Worm (Caenorhabditis elegans) whole organism, L1 larva: ENCODE results near the gene R05G6.4.

ENCODE experiments used
- C04F5.9 ChIP-seq: sonication (generic microtip); optimal IDR thresholded peaks from 2 replicates; lab custom pipeline; 2016; ENCODE audit warnings: missing genetic modification characterization, missing compliant biosample characterization
- C34B4.2 ChIP-seq: sonication (generic microtip); optimal IDR thresholded peaks from 2 replicates; lab custom pipeline; 2017; ENCODE audit warnings: mild to moderate bottlenecking, missing genetic modification characterization, missing compliant biosample characterization
- aha-1 ChIP-seq: fragments of 150-350 bp; optimal IDR thresholded peaks from 2 replicates; lab custom pipeline; 2014; ENCODE audit warnings: missing biosample characterization, missing genetic modification characterization
- alr-1 ChIP-seq: fragments of 200-800 bp; sonication (Bioruptor generic); optimal IDR thresholded peaks from 2 replicates; lab custom pipeline; 2018; ENCODE audit warnings: borderline replicate concordance, mild to moderate bottlenecking, missing genetic modification characterization, missing compliant biosample characterization
- ceh-63 ChIP-seq: fragments of 200-800 bp; sonication (Bioruptor generic); optimal IDR thresholded peaks from 2 replicates; lab custom pipeline; 2018; ENCODE audit warnings: mild to moderate bottlenecking, missing genetic modification characterization, missing compliant biosample characterization
- ceh-8 ChIP-seq: fragments of 200-800 bp; sonication (Bioruptor generic); optimal IDR thresholded peaks from 2 replicates; lab custom pipeline; 2018; ENCODE audit warnings: mild to moderate bottlenecking, missing genetic modification characterization, moderate library complexity, missing compliant biosample characterization
- ceh-82 ChIP-seq, 3 experiments: fragments of 150-350 bp in 1 of 3; sonication (generic microtip) in 2 of 3; optimal IDR thresholded peaks; 2 replicates each; lab custom pipeline; 2014 to 2017; ENCODE audit warnings: missing biosample characterization in 3 of 3, missing genetic modification characterization in 3 of 3
- ceh-90 ChIP-seq: sonication (generic microtip); optimal IDR thresholded peaks from 2 replicates; lab custom pipeline; 2016; ENCODE audit warnings: missing genetic modification characterization, missing compliant biosample characterization
- ces-1 ChIP-seq: fragments of 150-350 bp; optimal IDR thresholded peaks from 2 replicates; lab custom pipeline; 2014; ENCODE audit warnings: missing biosample characterization, missing genetic modification reagents, missing genetic modification characterization
- dsc-1 ChIP-seq: sonication (generic microtip); optimal IDR thresholded peaks from 2 replicates; lab custom pipeline; 2016; ENCODE audit warnings: mild to moderate bottlenecking, missing genetic modification characterization, missing compliant biosample characterization
- efl-1 ChIP-seq, 4 experiments: fragments of 150-350 bp; optimal IDR thresholded peaks in 3 of 4; peaks in 1 of 4; 1 replicate in 1 of 4; 2 replicates in 3 of 4; lab custom pipeline; 2014; ENCODE audit warnings: missing biosample characterization in 2 of 4, missing genetic modification characterization in 2 of 4, missing genetic modification reagents in 2 of 4
- egl-27 ChIP-seq, 2 experiments: fragments of 150-350 bp in 1 of 2; sonication (generic microtip); optimal IDR thresholded peaks; 3 replicates each; lab custom pipeline; 2017 to 2018; ENCODE audit warnings: missing biosample characterization in 2 of 2, missing genetic modification characterization in 2 of 2, missing genetic modification reagents in 2 of 2
- fkh-10 ChIP-seq: sonication (generic microtip); optimal IDR thresholded peaks from 2 replicates; lab custom pipeline; 2017; ENCODE audit warnings: missing biosample characterization, missing genetic modification reagents, missing genetic modification characterization
- fkh-4 ChIP-seq: sonication (generic microtip); optimal IDR thresholded peaks from 2 replicates; lab custom pipeline; 2016; ENCODE audit warnings: missing compliant biosample characterization, missing genetic modification characterization, borderline replicate concordance
- fkh-8 ChIP-seq: sonication (generic microtip); optimal IDR thresholded peaks from 2 replicates; lab custom pipeline; 2016; ENCODE audit warnings: mild to moderate bottlenecking, missing genetic modification characterization, missing compliant biosample characterization
- grh-1 ChIP-seq: fragments of 200-800 bp; sonication (Bioruptor generic); IDR thresholded peaks from 2 replicates; pipeline ENCODE4 v1.3.6; 2022; ENCODE audit warnings: missing genetic modification reagents, missing genetic modification characterization, missing compliant biosample characterization
- hlh-17 ChIP-seq: fragments of 200-800 bp; sonication (Bioruptor generic); optimal IDR thresholded peaks from 2 replicates; lab custom pipeline; 2018; ENCODE audit warnings: missing genetic modification characterization, mild to moderate bottlenecking, missing compliant biosample characterization, moderate library complexity, borderline replicate concordance
- hlh-4 ChIP-seq: sonication (generic microtip); optimal IDR thresholded peaks from 2 replicates; lab custom pipeline; 2016; ENCODE audit warnings: mild to moderate bottlenecking, missing genetic modification characterization, missing compliant biosample characterization
- hpl-2 ChIP-seq: fragments of 150-350 bp; optimal IDR thresholded peaks from 2 replicates; lab custom pipeline; 2014; ENCODE audit warnings: missing biosample characterization, missing genetic modification reagents, missing genetic modification characterization
- isw-1 ChIP-seq: fragments of 200-800 bp; sonication (Bioruptor generic); IDR thresholded peaks from 2 replicates; pipeline ENCODE4 v1.3.6; 2022; ENCODE audit warnings: missing genetic modification characterization, missing compliant biosample characterization
- lin-13 ChIP-seq: fragments of 150-350 bp; optimal IDR thresholded peaks from 2 replicates; lab custom pipeline; 2014; ENCODE audit warnings: missing biosample characterization, missing genetic modification reagents, missing genetic modification characterization
- lin-35 ChIP-seq, 2 experiments: fragments of 150-350 bp; optimal IDR thresholded peaks; 2 replicates each; lab custom pipeline; 2014; ENCODE audit warnings: missing biosample characterization in 2 of 2, missing genetic modification characterization in 2 of 2, missing genetic modification reagents in 2 of 2
- lin-39 ChIP-seq: fragments of 150-350 bp; optimal IDR thresholded peaks from 2 replicates; lab custom pipeline; 2014; ENCODE audit warnings: missing biosample characterization, missing genetic modification reagents, missing genetic modification characterization
- lir-3 ChIP-seq: sonication (generic microtip); optimal IDR thresholded peaks from 2 replicates; lab custom pipeline; 2016; ENCODE audit warnings: mild to moderate bottlenecking, missing genetic modification characterization, moderate library complexity, missing compliant biosample characterization; ENCODE audit not compliant: poor library complexity
- lsy-2 ChIP-seq, 2 experiments: fragments of 150-350 bp; optimal IDR thresholded peaks; 2 replicates each; lab custom pipeline; 2014; ENCODE audit warnings: missing biosample characterization in 2 of 2, missing genetic modification characterization in 2 of 2
- mab-9 ChIP-seq: fragments of 200-800 bp; sonication (Bioruptor generic); IDR thresholded peaks from 2 replicates; pipeline ENCODE4 v1.3.6; 2022; ENCODE audit warnings: missing genetic modification reagents, missing genetic modification characterization, missing compliant biosample characterization
- mdl-1 ChIP-seq, 2 experiments: fragments of 150-350 bp; optimal IDR thresholded peaks; 2 replicates each; lab custom pipeline; 2014 to 2017; ENCODE audit warnings: missing biosample characterization in 2 of 2, missing genetic modification characterization in 2 of 2, inconsistent platforms in 1 of 2
- mef-2 ChIP-seq: fragments of 150-350 bp; optimal IDR thresholded peaks from 2 replicates; lab custom pipeline; 2014; ENCODE audit warnings: missing biosample characterization, missing genetic modification characterization
- nhr-11 ChIP-seq: fragments of 150-350 bp; optimal IDR thresholded peaks from 2 replicates; lab custom pipeline; 2014; ENCODE audit warnings: missing biosample characterization, missing genetic modification characterization
- nhr-19 ChIP-seq: fragments of 200-800 bp; sonication (Bioruptor generic); conservative IDR thresholded peaks from 2 replicates; pipeline ENCODE4 v1.3.6; 2022; ENCODE audit warnings: missing genetic modification characterization, missing compliant biosample characterization
- nhr-20 ChIP-seq: sonication (generic microtip); optimal IDR thresholded peaks from 2 replicates; lab custom pipeline; 2016; ENCODE audit warnings: mild to moderate bottlenecking, missing genetic modification characterization, missing compliant biosample characterization
- nhr-47 ChIP-seq: sonication (generic microtip); optimal IDR thresholded peaks from 2 replicates; lab custom pipeline; 2016; ENCODE audit warnings: mild to moderate bottlenecking, missing genetic modification characterization, moderate library complexity, missing compliant biosample characterization
- nhr-71 ChIP-seq: sonication (generic microtip); optimal IDR thresholded peaks from 2 replicates; lab custom pipeline; 2016; ENCODE audit warnings: mild to moderate bottlenecking, missing genetic modification characterization, moderate library complexity, missing compliant biosample characterization
- nhr-77 ChIP-seq: fragments of 150-350 bp; optimal IDR thresholded peaks from 2 replicates; lab custom pipeline; 2014; ENCODE audit warnings: missing biosample characterization, missing genetic modification characterization
- nhr-90 ChIP-seq: sonication (generic microtip); optimal IDR thresholded peaks from 2 replicates; lab custom pipeline; 2016; ENCODE audit warnings: mild to moderate bottlenecking, missing genetic modification characterization, missing compliant biosample characterization; ENCODE audit not compliant: poor library complexity
- pax-3 ChIP-seq: fragments of 200-800 bp; sonication (Bioruptor generic); optimal IDR thresholded peaks from 2 replicates; lab custom pipeline; 2018; ENCODE audit warnings: mild to moderate bottlenecking, missing genetic modification characterization, moderate library complexity, missing compliant biosample characterization
- skn-1 ChIP-seq: fragments of 150-350 bp; optimal IDR thresholded peaks from 2 replicates; lab custom pipeline; 2014; ENCODE audit warnings: missing biosample characterization, missing genetic modification characterization
- snpc-4 ChIP-seq: fragments of 150-350 bp; optimal IDR thresholded peaks from 2 replicates; lab custom pipeline; 2014; ENCODE audit warnings: missing biosample characterization, missing genetic modification characterization
- snu-23 ChIP-seq: sonication (generic microtip); optimal IDR thresholded peaks from 2 replicates; lab custom pipeline; 2016; ENCODE audit warnings: missing genetic modification characterization, missing compliant biosample characterization
- sup-37 ChIP-seq: fragments of 200-800 bp; sonication (Bioruptor generic); optimal IDR thresholded peaks from 2 replicates; lab custom pipeline; 2018; ENCODE audit warnings: mild to moderate bottlenecking, missing genetic modification characterization, missing compliant biosample characterization
- unc-130 ChIP-seq: fragments of 150-350 bp; optimal IDR thresholded peaks from 2 replicates; lab custom pipeline; 2017; ENCODE audit warnings: missing biosample characterization, missing genetic modification characterization, inconsistent platforms
- unc-62 ChIP-seq: fragments of 150-350 bp; optimal IDR thresholded peaks from 2 replicates; lab custom pipeline; 2014; ENCODE audit warnings: missing biosample characterization, missing genetic modification reagents, missing genetic modification characterization
- unc-86 ChIP-seq: sonication (generic microtip); optimal IDR thresholded peaks from 2 replicates; lab custom pipeline; 2016; ENCODE audit warnings: missing genetic modification characterization, missing compliant biosample characterization
- unc-98 ChIP-seq: fragments of 200-800 bp; sonication (Bioruptor generic); IDR thresholded peaks from 2 replicates; pipeline ENCODE4 v1.3.6; 2022; ENCODE audit warnings: missing genetic modification characterization, missing compliant biosample characterization
- zag-1 ChIP-seq: fragments of 150-350 bp; optimal IDR thresholded peaks from 2 replicates; lab custom pipeline; 2014; ENCODE audit warnings: missing biosample characterization, missing genetic modification characterization
- zip-4 ChIP-seq: fragments of 200-800 bp; sonication (Bioruptor generic); optimal IDR thresholded peaks from 2 replicates; lab custom pipeline; 2018; ENCODE audit warnings: mild to moderate bottlenecking, missing genetic modification characterization, moderate library complexity, missing compliant biosample characterization
- ztf-11 ChIP-seq, 2 experiments: sonication (generic microtip); optimal IDR thresholded peaks; 2 replicates each; lab custom pipeline; 2016 to 2017; ENCODE audit warnings: missing genetic modification characterization in 2 of 2, missing biosample characterization in 1 of 2, missing compliant biosample characterization in 1 of 2
- ztf-4 ChIP-seq: fragments of 150-350 bp; optimal IDR thresholded peaks from 2 replicates; lab custom pipeline; 2014; ENCODE audit warnings: missing biosample characterization, missing genetic modification characterization

The R05G6.4 gene

ce11 chrIV:7507305-7507704 lies 5.7 kb upstream of the R05G6.4 start (continued):
- no peak for TF ChIP-seq zip-4 (GFP tag; lab: Kevin White, UChicago)
- no peak for TF ChIP-seq ceh-63
- TF ChIP-seq nhr-20, result peak; percentile 75
- peak in 1 of 2 experiments; percentile 86 for TF ChIP-seq mdl-1 (tag; optimal IDR thresholded peaks at IDR 0.05; lab: Kevin White, UChicago)
- TF ChIP-seq lin-13 (GFP tag; lab: Kevin White, UChicago), result peak; percentile 56
- peak; percentile 11 for TF ChIP-seq pax-3
- TF ChIP-seq grh-1 (GFP tag; lab: Robert Waterston, UW), result 0 out of 2 replicates have a peak, but pooled peaks have one; percentile 36
- peak; percentile 32 for TF ChIP-seq nhr-47 (tag; lab: Kevin White, UChicago)

ce11 chrIV:7507841-7508509 lies 5.1 kb upstream of the R05G6.4 start, which contains the start of the genes vdac-1 and R05G6.5:
Gene vdac-1, minus strand, starts transcription at chrIV:7507891.
Gene R05G6.5, plus strand, starts transcription at chrIV:7508367.
- peak; percentile 59 to 93 for TF ChIP-seq efl-1 (optimal IDR thresholded peaks at IDR 0.05; lab: Kevin White, UChicago)
- TF ChIP-seq efl-1 (GFP tag; optimal IDR thresholded peaks at IDR 0.05 in 1 of 2; lab: Kevin White, UChicago), result peak; percentile 90 to 99
- no peak for TF ChIP-seq hpl-2 (GFP tag; lab: Kevin White, UChicago)
- peak; percentile 81 for TF ChIP-seq unc-130 (tag; lab: Kevin White, UChicago)
- TF ChIP-seq aha-1 (tag; lab: Kevin White, UChicago), result no peak
- peak; percentile 7 for TF ChIP-seq lir-3 (tag; lab: Kevin White, UChicago)
- peak in 1 of 2 experiments; percentile 33 for TF ChIP-seq egl-27 (tag; optimal IDR thresholded peaks at IDR 0.05; lab: Kevin White, UChicago)
- TF ChIP-seq alr-1, result no peak
- no peak for TF ChIP-seq hlh-17 (GFP tag; lab: Kevin White, UChicago)
- TF ChIP-seq fkh-10 (GFP tag; lab: Kevin White, UChicago), result peak; percentile 28
- 0 out of 2 replicates have a peak, but pooled peaks have one; percentile 17 for TF ChIP-seq mab-9 (GFP tag; lab: Robert Waterston, UW)
- peak; percentile 24 for TF ChIP-seq nhr-11 (tag; lab: Kevin White, UChicago)
- no peak for TF ChIP-seq lin-39 (tag; lab: Kevin White, UChicago)
- TF ChIP-seq fkh-8, result peak; percentile 81
- no peak for TF ChIP-seq unc-62 (GFP tag; lab: Kevin White, UChicago)
- no peak for TF ChIP-seq ztf-11 (tag; optimal IDR thresholded peaks at IDR 0.05; lab: Kevin White, UChicago)
- TF ChIP-seq mef-2 (tag; lab: Kevin White, UChicago), result peak; percentile 30
- peak; percentile 55 for TF ChIP-seq ztf-4
- TF ChIP-seq nhr-19 (GFP tag; lab: Robert Waterston, UW), result peak; percentile 87
- TF ChIP-seq mdl-1 (tag; optimal IDR thresholded peaks at IDR 0.05; lab: Kevin White, UChicago), result peak in 1 of 2 experiments; percentile 89
- TF ChIP-seq C04F5.9 (tag; lab: Kevin White, UChicago), result no peak
- TF ChIP-seq ces-1 (GFP tag; lab: Kevin White, UChicago), result no peak
- TF ChIP-seq fkh-4 (tag; lab: Kevin White, UChicago), result no peak
- TF ChIP-seq dsc-1 (tag; lab: Kevin White, UChicago), result peak; percentile 57
- peak; percentile 11 for TF ChIP-seq snpc-4
- TF ChIP-seq snu-23 (GFP tag; lab: Kevin White, UChicago), result peak; percentile 93
- TF ChIP-seq hlh-4 (tag; lab: Kevin White, UChicago), result no peak
- TF ChIP-seq zag-1, result no peak
- TF ChIP-seq nhr-71 (tag; lab: Kevin White, UChicago), result peak; percentile 95
- TF ChIP-seq C34B4.2 (tag; lab: Kevin White, UChicago), result peak; percentile 87
- peak; percentile 94 to 97 for TF ChIP-seq lin-35 (GFP tag; optimal IDR thresholded peaks at IDR 0.05; lab: Kevin White, UChicago)
- no peak for TF ChIP-seq ceh-90 (tag; lab: Kevin White, UChicago)
- peak; percentile 90 for TF ChIP-seq nhr-77 (tag; lab: Kevin White, UChicago)
- peak; percentile 71 for TF ChIP-seq isw-1
- TF ChIP-seq zip-4 (GFP tag; lab: Kevin White, UChicago), result no peak
- TF ChIP-seq ceh-8 (GFP tag; lab: Kevin White, UChicago), result no peak
- TF ChIP-seq unc-98 (GFP tag; lab: Robert Waterston, UW), result no peak
- TF ChIP-seq nhr-90, result peak; percentile 80
- peak; percentile 25 for TF ChIP-seq sup-37 (GFP tag; lab: Kevin White, UChicago)
- TF ChIP-seq skn-1 (tag; lab: Kevin White, UChicago), result peak; percentile 63
- TF ChIP-seq unc-86 (tag; lab: Kevin White, UChicago), result peak; percentile 56
- TF ChIP-seq lsy-2 (tag; optimal IDR thresholded peaks at IDR 0.05; lab: Kevin White, UChicago), result peak; percentile 77 to 90
- TF ChIP-seq ceh-82 (tag; optimal IDR thresholded peaks at IDR 0.05; lab: Kevin White, UChicago), result peak; percentile 42 to 93 (median 70)
